Fruit fly (Drosophila melanogaster) whole organism, prepupa: ENCODE results near the gene CG12010.

Source experiments
- CG11902 ChIP-seq: fragments of 200-800 bp; sonication (Bioruptor generic); optimal IDR thresholded peaks from 3 replicates; lab custom pipeline; 2016; ENCODE audit warnings: missing biosample characterization, missing genetic modification characterization
- CG1621 ChIP-seq: fragments of 200-800 bp; sonication (Bioruptor generic); optimal IDR thresholded peaks from 3 replicates; lab custom pipeline; 2018; ENCODE audit warnings: missing biosample characterization, mild to moderate bottlenecking, missing genetic modification characterization
- CG16779 ChIP-seq: fragments of 200-800 bp; sonication (Bioruptor generic); optimal IDR thresholded peaks from 3 replicates; lab custom pipeline; 2017; ENCODE audit warnings: missing biosample characterization, mild to moderate bottlenecking, missing genetic modification characterization
- CG6163 ChIP-seq: fragments of 200-800 bp; sonication (Bioruptor generic); IDR thresholded peaks from 3 replicates; pipeline ENCODE4 v1.3.6; 2022; ENCODE audit warnings: missing biosample characterization, missing genetic modification characterization
- Lpt ChIP-seq: fragments of 200-800 bp; sonication (Bioruptor generic); optimal IDR thresholded peaks from 3 replicates; lab custom pipeline; 2016; ENCODE audit warnings: missing biosample characterization, missing genetic modification characterization
- salr ChIP-seq, 2 experiments: fragments of 200-800 bp; sonication (Bioruptor generic); optimal IDR thresholded peaks; 3 replicates each; lab custom pipeline; 2016 to 2018; ENCODE audit warnings: missing biosample characterization in 2 of 2, missing genetic modification characterization in 2 of 2, mild to moderate bottlenecking in 1 of 2

dm6 chr3L:3394854-3395723 is 21.0 kb downstream of the CG12010 start:
- peak; percentile 69 for TF ChIP-seq CG11902 (GFP tag; lab: Kevin White, UChicago)
- peak; percentile 94 for TF ChIP-seq Lpt
- TF ChIP-seq salr (GFP tag; optimal IDR thresholded peaks at IDR 0.05; lab: Kevin White, UChicago) = peak; percentile 92 to 98
- peak; percentile 96 for TF ChIP-seq CG1621 (tag; lab: Kevin White, UChicago)
- peak; percentile 87 for TF ChIP-seq CG16779 (tag; lab: Kevin White, UChicago)
- TF ChIP-seq CG6163 (GFP tag; lab: Robert Waterston, UW) = peak; percentile 98
